Fruit fly (Drosophila melanogaster) whole organism, embryonic: Measurements from ENCODE around the gene CG42495.

Experiments used
- Aef1 ChIP-seq: fragments of 200-800 bp; sonication (Bioruptor generic); IDR thresholded peaks from 3 replicates; pipeline ENCODE4 v1.3.6; 2022; ENCODE audit warnings: missing biosample characterization, missing genetic modification characterization
- Awh ChIP-seq: fragments of 200-800 bp; sonication (Bioruptor generic); IDR thresholded peaks from 2 replicates; pipeline ENCODE4, ENCODE4 v1.3.6; 2022; ENCODE audit warnings: missing biosample characterization, missing genetic modification characterization
- CG10147 ChIP-seq: fragments of 200-800 bp; sonication (Bioruptor generic); optimal IDR thresholded peaks from 2 replicates; lab custom pipeline; 2019; ENCODE audit warnings: missing biosample characterization, mild to moderate bottlenecking, missing genetic modification characterization, moderate library complexity
- CG10267 ChIP-seq: fragments of 200-800 bp; sonication (Bioruptor generic); optimal IDR thresholded peaks from 2 replicates; lab custom pipeline; 2018; ENCODE audit warnings: missing biosample characterization, mild to moderate bottlenecking, missing genetic modification characterization, moderate library complexity
- CG10274 ChIP-seq: fragments of 200-800 bp; sonication (Bioruptor generic); optimal IDR thresholded peaks from 3 replicates; lab custom pipeline; 2017; ENCODE audit warnings: missing biosample characterization, mild to moderate bottlenecking, missing genetic modification characterization
- CG12071 ChIP-seq: fragments of 200-800 bp; sonication (Bioruptor generic); optimal IDR thresholded peaks from 3 replicates; lab custom pipeline; 2018; ENCODE audit warnings: missing biosample characterization, mild to moderate bottlenecking, missing genetic modification characterization
- CG12219 ChIP-seq: fragments of 200-800 bp; sonication (Bioruptor generic); optimal IDR thresholded peaks from 3 replicates; lab custom pipeline; 2018; ENCODE audit warnings: missing biosample characterization, mild to moderate bottlenecking, missing genetic modification characterization
- CG12744 ChIP-seq: fragments of 200-800 bp; sonication (Bioruptor generic); optimal IDR thresholded peaks from 2 replicates; lab custom pipeline; 2016; ENCODE audit warnings: missing biosample characterization, missing genetic modification characterization
- CG13775 ChIP-seq: fragments of 200-800 bp; sonication (Bioruptor generic); optimal IDR thresholded peaks from 3 replicates; lab custom pipeline; 2017; ENCODE audit warnings: missing biosample characterization, mild to moderate bottlenecking, missing genetic modification characterization
- CG14860 ChIP-seq: fragments of 200-800 bp; sonication (Bioruptor generic); IDR thresholded peaks from 3 replicates; pipeline ENCODE4 v1.3.6; 2022; ENCODE audit warnings: missing biosample characterization, missing genetic modification characterization; ENCODE audit not compliant: partially characterized antibody
- CG15696 ChIP-seq: fragments of 200-800 bp; sonication (Bioruptor generic); optimal IDR thresholded peaks from 2 replicates; lab custom pipeline; 2019; ENCODE audit warnings: missing biosample characterization, mild to moderate bottlenecking, missing genetic modification characterization, moderate library complexity
- CG16863 ChIP-seq: fragments of 200-800 bp; sonication (Bioruptor generic); optimal IDR thresholded peaks from 3 replicates; lab custom pipeline; 2016; ENCODE audit warnings: missing biosample characterization, missing genetic modification characterization
- CG17385 ChIP-seq: fragments of 200-800 bp; sonication (Bioruptor generic); optimal IDR thresholded peaks from 3 replicates; lab custom pipeline; 2018; ENCODE audit warnings: missing biosample characterization, mild to moderate bottlenecking, missing genetic modification characterization
- CG17829 ChIP-seq: fragments of 200-800 bp; optimal IDR thresholded peaks from 2 replicates; lab custom pipeline; 2019; ENCODE audit warnings: missing biosample characterization, mild to moderate bottlenecking, missing genetic modification characterization, moderate library complexity
- CG1832 ChIP-seq: fragments of 200-800 bp; sonication (Bioruptor generic); optimal IDR thresholded peaks from 2 replicates; lab custom pipeline; 2017; ENCODE audit warnings: missing biosample characterization, mild to moderate bottlenecking, missing genetic modification characterization, inconsistent platforms
- CG2875 ChIP-seq: fragments of 200-800 bp; sonication (Bioruptor generic); optimal IDR thresholded peaks from 2 replicates; lab custom pipeline; 2017; ENCODE audit warnings: missing biosample characterization, mild to moderate bottlenecking, missing genetic modification characterization, missing genetic modification reagents
- CG3065 ChIP-seq: fragments of 200-800 bp; sonication (Bioruptor generic); optimal IDR thresholded peaks from 2 replicates; lab custom pipeline; 2016; ENCODE audit warnings: missing biosample characterization, missing genetic modification characterization
- CG3838 ChIP-seq: fragments of 200-800 bp; sonication (Bioruptor generic); optimal IDR thresholded peaks from 3 replicates; lab custom pipeline; 2016; ENCODE audit warnings: missing biosample characterization, missing genetic modification characterization
- CG6175 ChIP-seq: fragments of 200-800 bp; sonication (Bioruptor generic); IDR thresholded peaks from 3 replicates; pipeline ENCODE4 v1.3.6; 2022; ENCODE audit warnings: missing biosample characterization, missing genetic modification characterization
- CG6854 ChIP-seq: fragments of 200-800 bp; sonication (Bioruptor generic); optimal IDR thresholded peaks from 3 replicates; lab custom pipeline; 2017; ENCODE audit warnings: missing biosample characterization, mild to moderate bottlenecking, missing genetic modification characterization
- CG7556 ChIP-seq: fragments of 200-800 bp; sonication (Bioruptor generic); optimal IDR thresholded peaks from 2 replicates; lab custom pipeline; 2017; ENCODE audit warnings: missing biosample characterization, mild to moderate bottlenecking, missing genetic modification characterization
- CG7839 ChIP-seq: fragments of 200-800 bp; sonication (Bioruptor generic); optimal IDR thresholded peaks from 3 replicates; lab custom pipeline; 2018; ENCODE audit warnings: missing biosample characterization, mild to moderate bottlenecking, missing genetic modification characterization, moderate library complexity
- CG7928 ChIP-seq: fragments of 200-800 bp; sonication (Bioruptor generic); optimal IDR thresholded peaks from 2 replicates; lab custom pipeline; 2017; ENCODE audit warnings: missing biosample characterization, mild to moderate bottlenecking, missing genetic modification characterization
- CG9727 ChIP-seq: fragments of 200-800 bp; sonication (Bioruptor generic); optimal IDR thresholded peaks from 3 replicates; lab custom pipeline; 2017; ENCODE audit warnings: missing biosample characterization, mild to moderate bottlenecking, missing genetic modification characterization
- CG9876 ChIP-seq: fragments of 200-800 bp; sonication (Bioruptor generic); optimal IDR thresholded peaks from 2 replicates; lab custom pipeline; 2016; ENCODE audit warnings: missing biosample characterization, missing genetic modification characterization
- D19A ChIP-seq: fragments of 200-800 bp; optimal IDR thresholded peaks from 3 replicates; lab custom pipeline; 2019; ENCODE audit warnings: missing biosample characterization, mild to moderate bottlenecking, missing genetic modification characterization, moderate library complexity
- Dll ChIP-seq: fragments of 200-800 bp; sonication (Bioruptor generic); IDR thresholded peaks from 4 replicates; pipeline ENCODE4 v1.3.6; 2022; ENCODE audit warnings: missing biosample characterization, missing genetic modification characterization; ENCODE audit not compliant: partially characterized antibody
- Ets97D ChIP-seq: fragments of 200-800 bp; sonication (Bioruptor generic); optimal IDR thresholded peaks from 3 replicates; lab custom pipeline; 2016; ENCODE audit warnings: missing biosample characterization, missing genetic modification characterization
- GATAe ChIP-seq: fragments of 200-800 bp; sonication (Bioruptor generic); conservative IDR thresholded peaks from 2 replicates; pipeline ENCODE4 v1.3.6; 2022; ENCODE audit warnings: missing biosample characterization, missing genetic modification characterization
- HLH54F ChIP-seq: fragments of 200-800 bp; sonication (Bioruptor generic); optimal IDR thresholded peaks from 3 replicates; lab custom pipeline; 2016; ENCODE audit warnings: missing biosample characterization, missing genetic modification characterization
- MTF-1 ChIP-seq: fragments of 200-800 bp; sonication (Bioruptor generic); optimal IDR thresholded peaks from 2 replicates; lab custom pipeline; 2018; ENCODE audit warnings: missing biosample characterization, mild to moderate bottlenecking, missing genetic modification characterization, borderline replicate concordance
- NC2β ChIP-seq: fragments of 200-800 bp; sonication (Bioruptor generic); optimal IDR thresholded peaks from 2 replicates; lab custom pipeline; 2016; ENCODE audit warnings: missing biosample characterization, missing genetic modification characterization
- Neu2 ChIP-seq: fragments of 200-800 bp; sonication (Bioruptor generic); optimal IDR thresholded peaks from 3 replicates; lab custom pipeline; 2016; ENCODE audit warnings: missing biosample characterization, missing genetic modification characterization, borderline replicate concordance
- Ravus ChIP-seq: fragments of 200-800 bp; sonication (Bioruptor generic); IDR thresholded peaks from 2 replicates; pipeline ENCODE4 v1.3.6; 2022; ENCODE audit warnings: missing biosample characterization, missing genetic modification characterization
- Usf ChIP-seq: fragments of 200-800 bp; sonication (Bioruptor generic); optimal IDR thresholded peaks from 2 replicates; lab custom pipeline; 2017; ENCODE audit warnings: missing genotype, missing biosample characterization, missing genetic modification characterization
- Vsx1 ChIP-seq: fragments of 200-800 bp; sonication (Bioruptor generic); optimal IDR thresholded peaks from 2 replicates; lab custom pipeline; 2017; ENCODE audit warnings: missing biosample characterization, mild to moderate bottlenecking, missing genetic modification characterization, missing genetic modification reagents
- aop ChIP-seq: fragments of 200-800 bp; sonication (Bioruptor generic); IDR thresholded peaks from 2 replicates; pipeline ENCODE4 v1.3.6; 2022; ENCODE audit warnings: missing biosample characterization, missing genetic modification characterization
- bab2 ChIP-seq: fragments of 200-800 bp; sonication (Bioruptor generic); optimal IDR thresholded peaks from 2 replicates; lab custom pipeline; 2016; ENCODE audit warnings: missing biosample characterization, missing genetic modification characterization
- btn ChIP-seq: fragments of 200-800 bp; sonication (Bioruptor generic); optimal IDR thresholded peaks from 2 replicates; lab custom pipeline; 2016; ENCODE audit warnings: missing biosample characterization, missing genetic modification characterization
- dan ChIP-seq: fragments of 200-800 bp; sonication (Bioruptor generic); IDR thresholded peaks from 2 replicates; pipeline ENCODE4 v1.3.6; 2022; ENCODE audit warnings: missing biosample characterization, missing genetic modification characterization
- dimm ChIP-seq: fragments of 200-800 bp; sonication (Bioruptor generic); IDR thresholded peaks from 2 replicates; pipeline ENCODE4 v1.3.6; 2022; ENCODE audit warnings: missing biosample characterization, missing genetic modification characterization
- fd102C ChIP-seq: fragments of 200-800 bp; sonication (Bioruptor generic); optimal IDR thresholded peaks from 2 replicates; lab custom pipeline; 2018; ENCODE audit warnings: missing biosample characterization, mild to moderate bottlenecking, missing genetic modification characterization, moderate library complexity
- maf-S ChIP-seq: fragments of 200-800 bp; sonication (Bioruptor generic); optimal IDR thresholded peaks from 2 replicates; lab custom pipeline; 2016; ENCODE audit warnings: missing biosample characterization, missing genetic modification characterization
- sens ChIP-seq: fragments of 200-800 bp; sonication (Bioruptor generic); peaks from one replicate; lab custom pipeline; 2016; ENCODE audit warnings: missing biosample characterization, missing genetic modification characterization
- sob ChIP-seq: fragments of 200-800 bp; sonication (Bioruptor generic); IDR thresholded peaks from 2 replicates; pipeline ENCODE4 v1.3.6; 2022; ENCODE audit warnings: missing biosample characterization, missing genetic modification characterization
- trh ChIP-seq: fragments of 200-800 bp; sonication (Bioruptor generic); optimal IDR thresholded peaks from 2 replicates; lab custom pipeline; 2016; ENCODE audit warnings: missing biosample characterization, missing genetic modification characterization
- vfl ChIP-seq: fragments of 200-800 bp; sonication (Bioruptor generic); optimal IDR thresholded peaks from 2 replicates; lab custom pipeline; 2016; ENCODE audit warnings: missing biosample characterization, missing genetic modification characterization
- vvl ChIP-seq: fragments of 200-800 bp; sonication (Bioruptor generic); IDR thresholded peaks from 2 replicates; pipeline ENCODE4 v1.3.6; 2022; ENCODE audit warnings: missing biosample characterization, missing genetic modification characterization
- z ChIP-seq: fragments of 200-800 bp; sonication (Bioruptor generic); IDR thresholded peaks from 3 replicates; pipeline ENCODE4 v1.3.6; 2022; ENCODE audit warnings: missing biosample characterization, missing genetic modification characterization
- zen2 ChIP-seq: fragments of 200-800 bp; sonication (Bioruptor generic); IDR thresholded peaks from 3 replicates; pipeline ENCODE4 v1.3.6; 2022; ENCODE audit warnings: missing biosample characterization, missing genetic modification characterization; ENCODE audit not compliant: partially characterized antibody
- zfh2 ChIP-seq: fragments of 200-800 bp; sonication (Bioruptor generic); optimal IDR thresholded peaks from 2 replicates; lab custom pipeline; 2016; ENCODE audit warnings: missing biosample characterization, missing genetic modification characterization

CG42495 gene

dm6 chr3L:18675363-18675866 is 8.3 kb downstream of the CG42495 start, which contains the start of the genes GNBP2 and GNBP1 (continued):
- TF ChIP-seq CG2875 (GFP tag; lab: Kevin White, UChicago) (no peak), CG10274 (no peak), z (GFP tag; lab: Robert Waterston, UW) (no peak), CG16863 (GFP tag; lab: Kevin White, UChicago) (no peak), fd102C (no peak), Awh (GFP tag; lab: Robert Waterston, UW) (peak; percentile 68), CG10267 (tag; lab: Kevin White, UChicago) (peak; percentile 50), CG12744 (GFP tag; lab: Kevin White, UChicago) (no peak), Dll (GFP tag; lab: Robert Waterston, UW) (no peak), GATAe (GFP tag; lab: Robert Waterston, UW) (no peak), zfh2 (GFP tag; lab: Kevin White, UChicago) (no peak), CG12219 (GFP tag; lab: Kevin White, UChicago) (no peak), Usf (GFP tag; lab: Kevin White, UChicago) (no peak), CG6854 (GFP tag; lab: Kevin White, UChicago) (peak; percentile 13), NC2β (GFP tag; lab: Kevin White, UChicago) (no peak), dan (no peak), CG3065 (no peak), zen2 (GFP tag; lab: Robert Waterston, UW) (no peak), CG17829 (tag; lab: Kevin White, UChicago) (peak; percentile 42), CG1832 (GFP tag; lab: Kevin White, UChicago) (no peak), CG9727 (GFP tag; lab: Kevin White, UChicago) (peak; percentile 39), CG9876 (no peak), CG7928 (GFP tag; lab: Kevin White, UChicago) (no peak), CG17385 (GFP tag; lab: Kevin White, UChicago) (peak; percentile 61), Aef1 (peak; percentile 50), CG3838 (GFP tag; lab: Kevin White, UChicago) (no peak), trh (GFP tag; lab: Kevin White, UChicago) (no peak), sob (0 out of 2 replicates have a peak, but pooled peaks have one; percentile 44), sens (GFP tag; lab: Kevin White, UChicago) (peak; percentile 84), CG14860 (GFP tag; lab: Robert Waterston, UW) (no peak), aop (GFP tag; lab: Robert Waterston, UW) (no peak), CG6175 (GFP tag; lab: Robert Waterston, UW) (no peak), CG7839 (tag; lab: Kevin White, UChicago) (peak; percentile 78), dimm (GFP tag; lab: Robert Waterston, UW) (no peak; the same call in 1 of the 2 replicates), Ets97D (GFP tag; lab: Kevin White, UChicago) (no peak), CG12071 (GFP tag; lab: Kevin White, UChicago) (no peak), Ravus (no peak; the same call in 1 of the 2 replicates), btn (GFP tag; lab: Kevin White, UChicago) (no peak), D19A (tag; lab: Kevin White, UChicago) (peak; percentile 48), Vsx1 (GFP tag; lab: Kevin White, UChicago) (no peak), CG15696 (tag; lab: Kevin White, UChicago) (no peak), CG10147 (GFP tag; lab: Kevin White, UChicago) (peak; percentile 57), vfl (GFP tag; lab: Kevin White, UChicago) (no peak), CG13775 (GFP tag; lab: Kevin White, UChicago) (peak; percentile 18), maf-S (GFP tag; lab: Kevin White, UChicago) (no peak), CG7556 (peak; percentile 73), vvl (GFP tag; lab: Robert Waterston, UW) (peak; percentile 84), MTF-1 (GFP tag; lab: Kevin White, UChicago) (no peak), bab2 (GFP tag; lab: Kevin White, UChicago) (no peak), HLH54F (GFP tag; lab: Kevin White, UChicago) (no peak), Neu2 (GFP tag; lab: Kevin White, UChicago) (no peak)
